Worm (Caenorhabditis elegans) whole organism, early embryonic: ENCODE data around the gene clec-233.

Source experiments
- B0310.2 ChIP-seq: sonication (generic microtip); optimal IDR thresholded peaks from 2 replicates; lab custom pipeline; 2016; ENCODE audit warnings: mild to moderate bottlenecking, missing genetic modification characterization, missing compliant biosample characterization
- F13C5.2 ChIP-seq: sonication (generic microtip); optimal IDR thresholded peaks from 2 replicates; lab custom pipeline; 2017; ENCODE audit warnings: mild to moderate bottlenecking, missing genetic modification characterization, inconsistent platforms, missing compliant biosample characterization
- aly-1 ChIP-seq: sonication (generic microtip); optimal IDR thresholded peaks from 2 replicates; lab custom pipeline; 2016; ENCODE audit warnings: missing genetic modification characterization, missing compliant biosample characterization
- ama-1 ChIP-seq: fragments of 150-350 bp; optimal IDR thresholded peaks from 2 replicates; lab custom pipeline; 2014
- ceh-13 ChIP-seq: fragments of 200-800 bp; sonication (Bioruptor generic); optimal IDR thresholded peaks from 2 replicates; lab custom pipeline; 2018; ENCODE audit warnings: mild to moderate bottlenecking, missing genetic modification characterization, missing compliant biosample characterization
- ceh-36 ChIP-seq: sonication (generic microtip); optimal IDR thresholded peaks from 2 replicates; lab custom pipeline; 2016; ENCODE audit warnings: missing genetic modification characterization, inconsistent platforms, missing compliant biosample characterization
- ets-7 ChIP-seq: sonication (generic microtip); optimal IDR thresholded peaks from 2 replicates; lab custom pipeline; 2016; ENCODE audit warnings: missing genotype, missing genetic modification characterization, missing compliant biosample characterization
- flt-1 ChIP-seq: fragments of 200-800 bp; sonication (Bioruptor generic); IDR thresholded peaks from 2 replicates; pipeline ENCODE4 v1.3.6; 2022; ENCODE audit warnings: missing genetic modification characterization, missing compliant biosample characterization
- hmbx-1 ChIP-seq: sonication (generic microtip); optimal IDR thresholded peaks from 2 replicates; lab custom pipeline; 2016; ENCODE audit warnings: mild to moderate bottlenecking, missing genetic modification characterization, missing compliant biosample characterization
- hmg-4 ChIP-seq: fragments of 200-800 bp; sonication (Bioruptor generic); optimal IDR thresholded peaks from 2 replicates; lab custom pipeline; 2018; ENCODE audit warnings: mild to moderate bottlenecking, missing genetic modification characterization, missing compliant biosample characterization
- hnd-1 ChIP-seq: sonication (generic microtip); optimal IDR thresholded peaks from 2 replicates; lab custom pipeline; 2016; ENCODE audit warnings: missing genetic modification characterization, missing compliant biosample characterization
- pes-1 ChIP-seq: fragments of 200-800 bp; sonication (Bioruptor generic); IDR thresholded peaks from 2 replicates; pipeline ENCODE4 v1.3.6; 2022; ENCODE audit warnings: missing genetic modification reagents, missing genetic modification characterization, missing compliant biosample characterization
- scrt-1 ChIP-seq: fragments of 200-800 bp; sonication (Bioruptor generic); IDR thresholded peaks from 2 replicates; pipeline ENCODE4 v1.3.6; 2022; ENCODE audit warnings: missing genetic modification characterization, missing compliant biosample characterization
- sea-1 ChIP-seq: fragments of 200-800 bp; sonication (Bioruptor generic); conservative IDR thresholded peaks from 2 replicates; pipeline ENCODE4 v1.3.6; 2022; ENCODE audit warnings: missing genetic modification characterization, missing compliant biosample characterization
- tbx-11 ChIP-seq: fragments of 200-800 bp; sonication (Bioruptor generic); IDR thresholded peaks from 2 replicates; pipeline ENCODE4 v1.3.6; 2022; ENCODE audit warnings: missing genetic modification characterization, missing compliant biosample characterization
- tbx-37 ChIP-seq: fragments of 200-800 bp; sonication (Bioruptor generic); conservative IDR thresholded peaks from 2 replicates; pipeline ENCODE4 v1.3.6; 2022; ENCODE audit warnings: missing genetic modification reagents, missing genetic modification characterization, missing compliant biosample characterization
- tra-4 ChIP-seq: sonication (generic microtip); optimal IDR thresholded peaks from 2 replicates; lab custom pipeline; 2017; ENCODE audit warnings: missing genetic modification characterization, missing compliant biosample characterization

Gene clec-233

ce11 chrV:16218522-16218921 lies 15.2 kb upstream of the clec-233 start, which contains the start of gene F11A5.15:
TSS of gene F11A5.15 (minus strand) at chrV:16218622.
- TF ChIP-seq hmg-4 (no peak), aly-1 (no peak), tbx-37 (no peak), ceh-36 (no peak), ets-7 (tag; lab: Kevin White, UChicago) (no peak), ceh-13 (GFP tag; lab: Kevin White, UChicago) (no peak), sea-1 (GFP tag; lab: Robert Waterston, UW) (no peak), pes-1 (GFP tag; lab: Robert Waterston, UW) (no peak), ama-1 (lab: Kevin White, UChicago) (no peak), F13C5.2 (tag; lab: Kevin White, UChicago) (no peak), tra-4 (no peak), B0310.2 (no peak), hmbx-1 (no peak), tbx-11 (GFP tag; lab: Robert Waterston, UW) (no peak), scrt-1 (GFP tag; lab: Robert Waterston, UW) (no peak), flt-1 (GFP tag; lab: Robert Waterston, UW) (no peak), hnd-1 (tag; lab: Kevin White, UChicago) (no peak)

DNA sequence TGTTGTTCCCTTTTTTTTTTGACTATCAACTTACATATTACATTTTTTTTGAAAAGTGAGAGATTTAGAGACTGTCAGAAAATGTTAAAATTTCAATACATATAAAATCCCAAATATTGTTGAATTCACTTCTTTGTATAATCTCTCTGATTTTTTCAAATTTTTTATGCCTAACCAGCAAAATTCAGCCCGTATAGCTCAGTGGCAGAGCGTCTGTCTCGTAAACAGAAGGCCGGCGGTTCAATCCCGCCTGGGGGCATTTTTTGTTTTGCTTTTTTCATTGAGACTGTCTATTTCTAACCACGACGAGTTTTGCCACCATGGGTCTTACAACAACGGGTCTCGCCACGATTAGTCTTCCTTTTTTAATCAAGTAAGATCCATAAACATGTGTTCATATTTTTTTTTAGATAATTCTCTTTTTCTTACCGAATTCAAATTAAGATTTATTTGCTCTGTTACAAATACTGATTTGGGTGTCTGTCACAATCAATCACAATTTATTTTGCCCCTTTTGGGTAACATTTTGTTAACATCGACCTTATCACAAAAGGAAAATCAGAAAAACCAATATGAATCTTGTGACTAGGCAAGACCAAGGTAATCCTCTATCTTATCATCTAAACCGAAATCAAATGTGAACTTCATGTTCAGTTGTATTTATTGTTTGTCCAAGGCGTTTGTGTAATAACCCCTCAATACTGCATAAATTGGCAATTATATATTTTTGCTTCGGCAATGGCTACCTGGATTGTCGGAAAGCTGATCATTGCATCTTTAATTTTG lies 14.6 kb upstream of the clec-233 start, which contains the start of gene glc-1:
Gene glc-1 (plus strand): TSS at position 663 of the 786 bp plus-strand sequence.
- no peak for TF ChIP-seq hmg-4
- TF ChIP-seq sea-1 (GFP tag; lab: Robert Waterston, UW): no peak
- no peak for TF ChIP-seq ceh-36
- TF ChIP-seq F13C5.2 (tag; lab: Kevin White, UChicago): no peak
- TF ChIP-seq hmbx-1: no peak
- no peak for TF ChIP-seq pes-1 (GFP tag; lab: Robert Waterston, UW)
- no peak for TF ChIP-seq hnd-1 (tag; lab: Kevin White, UChicago)
- TF ChIP-seq aly-1: no peak
- no peak for TF ChIP-seq B0310.2

ce11 chrV:16220020-16220419 lies 13.7 kb upstream of the clec-233 start:
- TF ChIP-seq hmg-4 (no peak), ceh-13 (GFP tag; lab: Kevin White, UChicago) (no peak), pes-1 (GFP tag; lab: Robert Waterston, UW) (no peak), hmbx-1 (no peak), ama-1 (lab: Kevin White, UChicago) (no peak), ets-7 (tag; lab: Kevin White, UChicago) (no peak), F13C5.2 (tag; lab: Kevin White, UChicago) (no peak), aly-1 (no peak), hnd-1 (tag; lab: Kevin White, UChicago) (no peak), ceh-36 (no peak), sea-1 (GFP tag; lab: Robert Waterston, UW) (no peak), flt-1 (GFP tag; lab: Robert Waterston, UW) (no peak), scrt-1 (GFP tag; lab: Robert Waterston, UW) (no peak), tbx-37 (no peak), B0310.2 (no peak), tra-4 (no peak), tbx-11 (GFP tag; lab: Robert Waterston, UW) (no peak)

- no peak for TF ChIP-seq hmbx-1
- no peak for TF ChIP-seq ceh-13 (GFP tag; lab: Kevin White, UChicago)
- TF ChIP-seq tbx-11 (GFP tag; lab: Robert Waterston, UW): no peak
- TF ChIP-seq F13C5.2 (tag; lab: Kevin White, UChicago): no peak
- TF ChIP-seq sea-1 (GFP tag; lab: Robert Waterston, UW): no peak
- TF ChIP-seq ama-1 (lab: Kevin White, UChicago): no peak
- TF ChIP-seq ets-7 (tag; lab: Kevin White, UChicago): no peak
- no peak for TF ChIP-seq B0310.2
- no peak for TF ChIP-seq ceh-36
- TF ChIP-seq aly-1: no peak
- no peak for TF ChIP-seq flt-1 (GFP tag; lab: Robert Waterston, UW)
- no peak for TF ChIP-seq hnd-1 (tag; lab: Kevin White, UChicago)
These were observed 9.7 kb upstream of the clec-233 start, which contains the start of gene stdh-2 for ce11 chrV:16224027-16224426. TSS of gene stdh-2 (plus strand) at chrV:16224327.

DNA sequence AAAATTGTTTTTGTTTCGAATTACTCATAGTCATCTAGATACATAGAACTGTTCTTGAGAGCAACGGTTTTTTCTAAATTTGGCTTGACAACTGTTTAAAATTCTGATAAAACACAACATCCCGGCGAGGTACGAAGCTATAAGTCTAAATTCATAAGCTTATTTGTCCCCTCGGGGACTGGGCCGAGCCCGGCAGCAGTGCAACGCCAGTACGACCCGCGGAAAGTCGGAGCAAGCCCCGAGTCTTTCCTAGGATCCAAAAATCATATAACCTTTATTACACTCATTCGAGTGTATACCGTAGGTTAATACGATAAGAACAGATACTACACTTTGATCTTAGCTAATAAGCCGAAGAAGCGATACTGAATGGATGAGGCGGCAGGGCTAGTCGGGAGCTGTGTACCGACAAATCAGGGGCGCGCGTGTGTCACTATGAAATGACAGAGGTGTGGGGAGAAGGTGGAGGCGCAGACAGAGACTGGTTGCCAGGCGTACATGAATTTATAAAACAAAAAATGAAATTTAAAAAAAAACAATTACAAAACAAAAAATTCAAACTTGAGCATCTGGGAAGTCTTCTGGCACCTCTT lies 8.1 kb upstream of the clec-233 start:
- TF ChIP-seq ceh-13 (GFP tag; lab: Kevin White, UChicago) (no peak), flt-1 (GFP tag; lab: Robert Waterston, UW) (no peak), hnd-1 (tag; lab: Kevin White, UChicago) (no peak), tbx-11 (GFP tag; lab: Robert Waterston, UW) (no peak), sea-1 (GFP tag; lab: Robert Waterston, UW) (no peak), scrt-1 (GFP tag; lab: Robert Waterston, UW) (no peak), ama-1 (lab: Kevin White, UChicago) (no peak), ceh-36 (no peak), tbx-37 (no peak), F13C5.2 (tag; lab: Kevin White, UChicago) (no peak), hmbx-1 (no peak), B0310.2 (no peak), pes-1 (GFP tag; lab: Robert Waterston, UW) (no peak), tra-4 (no peak), hmg-4 (no peak)

DNA sequence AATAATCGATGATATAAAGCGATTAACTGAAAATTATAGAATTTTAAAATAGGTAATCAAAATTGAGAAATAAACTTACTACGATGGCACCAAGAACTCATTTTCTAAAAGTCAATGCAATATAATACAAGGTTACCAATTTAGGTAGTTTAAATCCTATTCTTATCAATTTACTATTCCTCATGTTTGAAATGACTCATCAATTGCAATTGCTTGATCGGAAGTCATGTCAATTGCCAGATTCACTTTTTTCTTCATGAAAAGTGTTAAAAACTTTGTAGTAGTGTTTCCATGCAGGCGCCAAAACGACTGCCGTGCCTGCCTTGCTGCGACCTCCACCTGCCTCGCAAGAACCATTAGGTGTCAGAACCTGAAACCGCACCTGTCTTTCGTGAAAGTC lies 7.1 kb upstream of the clec-233 start, which contains the start of gene F11A5.13:
Gene F11A5.13 (minus strand): TSS at position 101 of the 400 bp plus-strand sequence.
- no peak for TF ChIP-seq ets-7 (tag; lab: Kevin White, UChicago)
- TF ChIP-seq pes-1 (GFP tag; lab: Robert Waterston, UW): no peak
- no peak for TF ChIP-seq tbx-37
- TF ChIP-seq ceh-13 (GFP tag; lab: Kevin White, UChicago): no peak

DNA sequence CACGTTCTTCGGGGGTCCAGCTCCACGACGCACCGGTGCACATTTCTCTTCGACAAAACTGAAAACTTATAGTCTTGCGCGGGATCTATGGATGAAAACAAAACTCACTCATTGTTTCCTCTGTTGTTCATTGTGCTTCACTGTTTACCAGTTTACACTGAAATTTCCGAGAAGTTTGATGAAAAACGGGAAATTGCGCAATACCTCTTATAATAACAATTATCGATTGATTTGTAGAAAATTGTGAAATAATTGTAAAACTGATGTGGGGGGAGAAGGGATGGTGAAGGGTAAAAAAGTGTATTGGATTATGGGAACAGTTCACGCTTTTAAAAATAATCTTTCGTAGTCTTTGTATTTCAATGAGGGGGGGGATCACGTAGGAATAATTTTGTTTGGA lies 4.3 kb upstream of the clec-233 start:
- TF ChIP-seq hmg-4 (no peak), F13C5.2 (tag; lab: Kevin White, UChicago) (no peak), ets-7 (tag; lab: Kevin White, UChicago) (no peak), pes-1 (GFP tag; lab: Robert Waterston, UW) (no peak), tbx-11 (GFP tag; lab: Robert Waterston, UW) (no peak), scrt-1 (GFP tag; lab: Robert Waterston, UW) (no peak), tra-4 (no peak), B0310.2 (no peak), sea-1 (GFP tag; lab: Robert Waterston, UW) (no peak), hmbx-1 (no peak), hnd-1 (tag; lab: Kevin White, UChicago) (no peak), aly-1 (no peak)
